Fruit fly (Drosophila melanogaster) whole organism, embryonic: ENCODE measurements around the gene Usp8.
A peak's percentile ranks its signal among the peaks of the same experiment; 100 is the strongest.

ENCODE experiments used
- Abd-B ChIP-seq: fragments of 200-800 bp; sonication (Bioruptor generic); optimal IDR thresholded peaks from 2 replicates; lab custom pipeline; 2018; ENCODE audit warnings: missing biosample characterization, mild to moderate bottlenecking, missing genetic modification characterization, moderate library complexity
- Adf1 ChIP-seq: fragments of 200-800 bp; sonication (Bioruptor generic); IDR thresholded peaks from 2 replicates; pipeline ENCODE4 v1.3.6; 2022; ENCODE audit warnings: missing biosample characterization, missing genetic modification characterization
- B-H2 ChIP-seq: fragments of 200-800 bp; sonication (Bioruptor generic); optimal IDR thresholded peaks from 2 replicates; lab custom pipeline; 2018; ENCODE audit warnings: missing biosample characterization, mild to moderate bottlenecking, missing genetic modification characterization
- C15 ChIP-seq: fragments of 200-800 bp; sonication (Bioruptor generic); IDR thresholded peaks from 3 replicates; pipeline ENCODE4 v1.3.6; 2022; ENCODE audit warnings: missing biosample characterization, missing genetic modification characterization
- CG1529 ChIP-seq: fragments of 200-800 bp; sonication (Bioruptor generic); optimal IDR thresholded peaks from 3 replicates; lab custom pipeline; 2018; ENCODE audit warnings: missing biosample characterization, missing genetic modification characterization
- CG17568 ChIP-seq: fragments of 200-800 bp; sonication (Bioruptor generic); optimal IDR thresholded peaks from 2 replicates; lab custom pipeline; 2018; ENCODE audit warnings: missing biosample characterization, mild to moderate bottlenecking, missing genetic modification characterization, moderate library complexity
- CG1832 ChIP-seq: fragments of 200-800 bp; sonication (Bioruptor generic); optimal IDR thresholded peaks from 2 replicates; lab custom pipeline; 2017; ENCODE audit warnings: missing biosample characterization, mild to moderate bottlenecking, missing genetic modification characterization, inconsistent platforms
- CG2678 ChIP-seq: fragments of 200-800 bp; sonication (Bioruptor generic); optimal IDR thresholded peaks from 3 replicates; lab custom pipeline; 2019; ENCODE audit warnings: missing biosample characterization, mild to moderate bottlenecking, missing genetic modification characterization, moderate library complexity
- CG30431 ChIP-seq: fragments of 200-800 bp; sonication (Bioruptor generic); optimal IDR thresholded peaks from 2 replicates; lab custom pipeline; 2017; ENCODE audit warnings: missing biosample characterization, missing genetic modification characterization
- CG3407 ChIP-seq: fragments of 200-800 bp; sonication (Bioruptor generic); optimal IDR thresholded peaks from 2 replicates; lab custom pipeline; 2018; ENCODE audit warnings: missing biosample characterization, mild to moderate bottlenecking, missing genetic modification characterization
- CG34376 ChIP-seq: fragments of 200-800 bp; sonication (Bioruptor generic); optimal IDR thresholded peaks from 2 replicates; lab custom pipeline; 2018; ENCODE audit warnings: missing biosample characterization, mild to moderate bottlenecking, missing genetic modification characterization
- CG4820 ChIP-seq: fragments of 200-800 bp; sonication (Bioruptor generic); optimal IDR thresholded peaks from 3 replicates; lab custom pipeline; 2016; ENCODE audit warnings: missing biosample characterization, missing genetic modification characterization
- CG5180 ChIP-seq: fragments of 200-800 bp; sonication (Bioruptor generic); optimal IDR thresholded peaks from 3 replicates; lab custom pipeline; 2017; ENCODE audit warnings: missing biosample characterization, missing genetic modification characterization, mild to moderate bottlenecking, moderate library complexity, missing genetic modification reagents
- CG6854 ChIP-seq: fragments of 200-800 bp; sonication (Bioruptor generic); optimal IDR thresholded peaks from 3 replicates; lab custom pipeline; 2017; ENCODE audit warnings: missing biosample characterization, mild to moderate bottlenecking, missing genetic modification characterization
- CG7357 ChIP-seq: fragments of 200-800 bp; sonication (Bioruptor generic); IDR thresholded peaks from 3 replicates; pipeline ENCODE4 v1.3.6; 2022; ENCODE audit warnings: missing biosample characterization, missing genetic modification characterization
- CoRest ChIP-seq: fragments of 200-800 bp; sonication (Bioruptor generic); optimal IDR thresholded peaks from 3 replicates; lab custom pipeline; 2018; ENCODE audit warnings: missing biosample characterization, mild to moderate bottlenecking, missing genetic modification characterization, moderate library complexity
- Dp ChIP-seq: fragments of 200-800 bp; sonication (Bioruptor generic); optimal IDR thresholded peaks from 2 replicates; lab custom pipeline; 2018; ENCODE audit warnings: missing biosample characterization, mild to moderate bottlenecking, missing genetic modification characterization, moderate library complexity
- Drgx ChIP-seq: fragments of 200-800 bp; sonication (Bioruptor generic); IDR thresholded peaks from 2 replicates; pipeline ENCODE4 v1.3.6; 2022; ENCODE audit warnings: missing biosample characterization, missing genetic modification characterization
- HHEX ChIP-seq: fragments of 200-800 bp; sonication (Bioruptor generic); optimal IDR thresholded peaks from 3 replicates; lab custom pipeline; 2017; ENCODE audit warnings: missing biosample characterization, mild to moderate bottlenecking, missing genetic modification characterization, missing genetic modification reagents
- Hand ChIP-seq: fragments of 200-800 bp; sonication (Bioruptor generic); optimal IDR thresholded peaks from 2 replicates; lab custom pipeline; 2017; ENCODE audit warnings: mild to moderate bottlenecking, missing biosample characterization, missing genetic modification reagents, missing genetic modification characterization
- Hr51 ChIP-seq, 2 experiments: fragments of 200-800 bp; sonication (Bioruptor generic); optimal IDR thresholded peaks; 2 replicates in 1 of 2; 3 replicates in 1 of 2; lab custom pipeline; 2016 to 2018; ENCODE audit warnings: missing biosample characterization in 2 of 2, missing genetic modification characterization in 2 of 2, mild to moderate bottlenecking in 1 of 2, moderate library complexity in 1 of 2
- NFAT ChIP-seq: fragments of 200-800 bp; sonication (Bioruptor generic); IDR thresholded peaks from 2 replicates; pipeline ENCODE4 v1.3.6; 2022; ENCODE audit warnings: missing biosample characterization, missing genetic modification characterization
- NK7.1 ChIP-seq: fragments of 200-800 bp; sonication (Bioruptor generic); optimal IDR thresholded peaks from 3 replicates; lab custom pipeline; 2016; ENCODE audit warnings: missing biosample characterization, missing genetic modification characterization
- NfI ChIP-seq: fragments of 200-800 bp; sonication (Bioruptor generic); optimal IDR thresholded peaks from 3 replicates; lab custom pipeline; 2018; ENCODE audit warnings: missing biosample characterization, mild to moderate bottlenecking, missing genetic modification characterization, moderate library complexity
- Scr ChIP-seq: fragments of 200-800 bp; sonication (Bioruptor generic); IDR thresholded peaks from 2 replicates; pipeline ENCODE4 v1.3.6; 2022; ENCODE audit warnings: missing biosample characterization, missing genetic modification characterization; ENCODE audit not compliant: partially characterized antibody
- Sox100B ChIP-seq: fragments of 200-800 bp; sonication (Bioruptor generic); optimal IDR thresholded peaks from 3 replicates; lab custom pipeline; 2018; ENCODE audit warnings: missing biosample characterization, mild to moderate bottlenecking, missing genetic modification characterization
- Xrp1 ChIP-seq: fragments of 200-800 bp; sonication (Bioruptor generic); IDR thresholded peaks from 2 replicates; pipeline ENCODE4 v1.3.6; 2022; ENCODE audit warnings: missing biosample characterization, missing genetic modification characterization
- ap ChIP-seq: fragments of 200-800 bp; sonication (Bioruptor generic); IDR thresholded peaks from 2 replicates; pipeline ENCODE4 v1.3.6; 2022; ENCODE audit warnings: missing biosample characterization, missing genetic modification characterization
- ara ChIP-seq: fragments of 200-800 bp; sonication (Bioruptor generic); IDR thresholded peaks from 2 replicates; pipeline ENCODE4 v1.3.6; 2022; ENCODE audit warnings: missing biosample characterization, missing genetic modification characterization
- chif ChIP-seq, 2 experiments: fragments of 200-800 bp; sonication (Bioruptor generic); optimal IDR thresholded peaks; 3 replicates each; lab custom pipeline; 2016; ENCODE audit warnings: missing biosample characterization in 2 of 2, missing genetic modification characterization in 2 of 2
- chn ChIP-seq: fragments of 200-800 bp; sonication (Bioruptor generic); optimal IDR thresholded peaks from 2 replicates; lab custom pipeline; 2016; ENCODE audit warnings: missing biosample characterization, missing genetic modification characterization
- da ChIP-seq: fragments of 200-800 bp; sonication (Bioruptor generic); optimal IDR thresholded peaks from 2 replicates; lab custom pipeline; 2016; ENCODE audit warnings: missing biosample characterization, missing genetic modification characterization
- dan ChIP-seq: fragments of 200-800 bp; sonication (Bioruptor generic); IDR thresholded peaks from 2 replicates; pipeline ENCODE4 v1.3.6; 2022; ENCODE audit warnings: missing biosample characterization, missing genetic modification characterization
- danr ChIP-seq: fragments of 200-800 bp; sonication (Bioruptor generic); IDR thresholded peaks from 2 replicates; pipeline ENCODE4 v1.3.6; 2022; ENCODE audit warnings: missing biosample characterization, missing genetic modification characterization
- dati ChIP-seq: fragments of 200-800 bp; sonication (Bioruptor generic); IDR thresholded peaks from 2 replicates; pipeline ENCODE4 v1.3.6; 2022; ENCODE audit warnings: missing biosample characterization, missing genetic modification characterization
- fd102C ChIP-seq: fragments of 200-800 bp; sonication (Bioruptor generic); optimal IDR thresholded peaks from 2 replicates; lab custom pipeline; 2018; ENCODE audit warnings: missing biosample characterization, mild to moderate bottlenecking, missing genetic modification characterization, moderate library complexity
- fd3F ChIP-seq: fragments of 200-800 bp; sonication (Bioruptor generic); optimal IDR thresholded peaks from 2 replicates; lab custom pipeline; 2018; ENCODE audit warnings: missing biosample characterization, mild to moderate bottlenecking, missing genetic modification characterization, moderate library complexity
- fd96Cb ChIP-seq: fragments of 200-800 bp; sonication (Bioruptor generic); optimal IDR thresholded peaks from 2 replicates; lab custom pipeline; 2018; ENCODE audit warnings: missing biosample characterization, mild to moderate bottlenecking, missing genetic modification characterization, moderate library complexity
- grau ChIP-seq: fragments of 200-800 bp; optimal IDR thresholded peaks from 3 replicates; lab custom pipeline; 2019; ENCODE audit warnings: missing biosample characterization, mild to moderate bottlenecking, missing genetic modification characterization, moderate library complexity
- jigr1 ChIP-seq: fragments of 200-800 bp; sonication (Bioruptor generic); IDR thresholded peaks from 3 replicates; pipeline ENCODE4 v1.3.6; 2022; ENCODE audit warnings: missing biosample characterization, missing genetic modification characterization
- nerfin-1 ChIP-seq: fragments of 200-800 bp; sonication (Bioruptor generic); optimal IDR thresholded peaks from 3 replicates; lab custom pipeline; 2019; ENCODE audit warnings: missing biosample characterization, mild to moderate bottlenecking, missing genetic modification characterization, moderate library complexity
- oc ChIP-seq: fragments of 200-800 bp; sonication (Bioruptor generic); optimal IDR thresholded peaks from 2 replicates; lab custom pipeline; 2018; ENCODE audit warnings: missing biosample characterization, mild to moderate bottlenecking, missing genetic modification characterization, moderate library complexity
- peb ChIP-seq: fragments of 200-800 bp; sonication (Bioruptor generic); IDR thresholded peaks from 2 replicates; pipeline ENCODE4 v1.3.6; 2022; ENCODE audit warnings: missing biosample characterization, missing genetic modification characterization
- twi ChIP-seq: fragments of 200-800 bp; optimal IDR thresholded peaks from 2 replicates; lab custom pipeline; 2019; ENCODE audit warnings: missing biosample characterization, mild to moderate bottlenecking, missing genetic modification characterization, moderate library complexity
- unc-4 ChIP-seq: fragments of 200-800 bp; sonication (Bioruptor generic); IDR thresholded peaks from 2 replicates; pipeline ENCODE4 v1.3.6; 2022; ENCODE audit warnings: missing biosample characterization, missing genetic modification characterization; ENCODE audit not compliant: partially characterized antibody
- unpg ChIP-seq: fragments of 200-800 bp; sonication (Bioruptor generic); optimal IDR thresholded peaks from 3 replicates; lab custom pipeline; 2018; ENCODE audit warnings: missing biosample characterization, mild to moderate bottlenecking, missing genetic modification characterization, moderate library complexity
- usp ChIP-seq: fragments of >200 bp; optimal IDR thresholded peaks from 2 replicates; lab custom pipeline; 2017; ENCODE audit warnings: missing biosample characterization, missing genetic modification characterization
- wek ChIP-seq: fragments of 200-800 bp; sonication (Bioruptor generic); optimal IDR thresholded peaks from 3 replicates; lab custom pipeline; 2018; ENCODE audit warnings: missing biosample characterization, mild to moderate bottlenecking, missing genetic modification characterization, moderate library complexity
- yki ChIP-seq: fragments of >200 bp; optimal IDR thresholded peaks from 3 replicates; lab custom pipeline; 2018
- zen ChIP-seq: fragments of 200-800 bp; sonication (Bioruptor generic); optimal IDR thresholded peaks from 3 replicates; lab custom pipeline; 2018; ENCODE audit warnings: missing biosample characterization, mild to moderate bottlenecking, missing genetic modification characterization, moderate library complexity

Gene Usp8

dm6 chr3R:21097631-21098117 lies 36.4 kb upstream of the Usp8 start, which contains the start of gene RhoGAP93B (continued):
- TF ChIP-seq fd3F, result peak; percentile 45
- peak; percentile 87 for TF ChIP-seq ara (GFP tag; lab: Robert Waterston, UW)
- TF ChIP-seq CG6854 (GFP tag; lab: Kevin White, UChicago), result peak; percentile 46
- peak; percentile 58 for TF ChIP-seq dan (GFP tag; lab: Robert Waterston, UW)
- peak; percentile 25 for TF ChIP-seq wek (GFP tag; lab: Kevin White, UChicago)
- peak; percentile 99 for TF ChIP-seq unc-4
- TF ChIP-seq CG34376 (GFP tag; lab: Kevin White, UChicago), result peak; percentile 80
- TF ChIP-seq Hand (GFP tag; lab: Kevin White, UChicago), result peak; percentile 1
- TF ChIP-seq zen, result peak; percentile 86
- no peak for TF ChIP-seq usp
- peak; percentile 76 for TF ChIP-seq ap
- peak; percentile 86 for TF ChIP-seq chn (GFP tag; lab: Kevin White, UChicago)
- TF ChIP-seq Hr51 (GFP tag; optimal IDR thresholded peaks at IDR 0.05; lab: Kevin White, UChicago), result peak; percentile 75 to 89
- peak; percentile 36 for TF ChIP-seq HHEX (GFP tag; lab: Kevin White, UChicago)
- TF ChIP-seq CG2678, result no peak
- TF ChIP-seq Sox100B (GFP tag; lab: Kevin White, UChicago), result no peak
- TF ChIP-seq Scr (GFP tag; lab: Robert Waterston, UW), result peak; percentile 100
- TF ChIP-seq dati (GFP tag; lab: Robert Waterston, UW), result peak; percentile 52; the same call in 1 of the 2 replicates
- TF ChIP-seq peb (GFP tag; lab: Robert Waterston, UW), result peak; percentile 80
- no peak for TF ChIP-seq oc (tag; lab: Kevin White, UChicago)
- peak; percentile 48 for TF ChIP-seq fd102C
- TF ChIP-seq CG1529 (GFP tag; lab: Kevin White, UChicago), result peak; percentile 42
- peak; percentile 86 for TF ChIP-seq Abd-B (GFP tag; lab: Kevin White, UChicago)
- peak; percentile 78 for TF ChIP-seq grau (tag; lab: Kevin White, UChicago)
- peak; percentile 82 for TF ChIP-seq Drgx (GFP tag; lab: Robert Waterston, UW)
- peak; percentile 92 for TF ChIP-seq Xrp1 (GFP tag; lab: Robert Waterston, UW)
- TF ChIP-seq fd96Cb (tag; lab: Kevin White, UChicago), result peak; percentile 77
- peak; percentile 74 for TF ChIP-seq NfI
- peak; percentile 79; the same call in 2 of the 3 replicates for TF ChIP-seq CG7357 (GFP tag; lab: Robert Waterston, UW)
- TF ChIP-seq danr (GFP tag; lab: Robert Waterston, UW), result peak; percentile 69; the same call in 1 of the 2 replicates
- peak; percentile 83 for TF ChIP-seq CoRest (tag; lab: Kevin White, UChicago)
- peak; percentile 39 for TF ChIP-seq CG30431 (GFP tag; lab: Kevin White, UChicago)
- no peak for TF ChIP-seq CG3407
- peak; percentile 82 for TF ChIP-seq nerfin-1
- TF ChIP-seq Dp (GFP tag; lab: Kevin White, UChicago), result peak; percentile 77
- TF ChIP-seq jigr1 (GFP tag; lab: Robert Waterston, UW), result peak; percentile 69
- TF ChIP-seq NFAT, result peak; percentile 94
- peak; percentile 54 for TF ChIP-seq twi (tag; lab: Kevin White, UChicago)
- no peak for TF ChIP-seq CG1832 (GFP tag; lab: Kevin White, UChicago)
- TF ChIP-seq unpg (GFP tag; lab: Kevin White, UChicago), result peak; percentile 65
- TF ChIP-seq CG17568 (GFP tag; lab: Kevin White, UChicago), result no peak
- no peak for TF ChIP-seq yki (lab: Kevin White, UChicago)
- TF ChIP-seq Adf1 (GFP tag; lab: Robert Waterston, UW), result peak; percentile 73
- peak; percentile 85 for TF ChIP-seq C15 (GFP tag; lab: Robert Waterston, UW)
- no peak for TF ChIP-seq CG5180
- peak; percentile 63 for TF ChIP-seq NK7.1 (GFP tag; lab: Kevin White, UChicago)
- TF ChIP-seq CG4820 (GFP tag; lab: Kevin White, UChicago), result peak; percentile 56
- peak; percentile 84 for TF ChIP-seq B-H2 (GFP tag; lab: Kevin White, UChicago)
- TF ChIP-seq chif (GFP tag; optimal IDR thresholded peaks at IDR 0.05; lab: Kevin White, UChicago), result peak; percentile 73 to 76
- TF ChIP-seq da, result peak; percentile 74
